Fruit fly (Drosophila melanogaster): ENCODE results near the gene CG32262.

The CG32262 gene

DNA sequence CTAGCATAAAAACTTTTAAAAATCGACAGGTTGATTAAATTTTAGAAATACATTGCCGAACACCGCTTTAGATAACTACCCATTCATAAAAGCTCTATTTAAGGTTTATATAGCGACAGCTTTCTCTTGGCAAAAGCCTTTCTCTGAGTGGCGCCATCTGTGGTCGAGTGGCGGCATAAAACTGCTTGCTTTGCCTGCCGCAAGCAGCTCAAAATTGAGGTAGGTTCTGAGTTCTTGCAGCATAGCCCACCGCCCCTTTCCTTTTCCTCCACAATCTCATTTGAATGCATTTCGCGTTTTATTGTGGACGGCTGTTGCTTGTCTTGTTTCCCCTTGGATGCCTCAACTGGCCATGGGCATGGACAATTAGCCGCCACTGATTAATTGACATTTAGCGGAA lies 42.2 kb downstream of the CG32262 start (continued):
- TF ChIP-seq esg (GFP tag; conservative IDR thresholded peaks at IDR 0.05): no peak
- peak; percentile 62 for TF ChIP-seq slbo (GFP tag; IDR thresholded peaks at IDR 0.05)
- TF ChIP-seq CG18262 (tag; optimal IDR thresholded peaks at IDR 0.05): no peak
- 0 out of 2 replicates have a peak, but pooled peaks have one; percentile 13 for TF ChIP-seq ato (GFP tag; IDR thresholded peaks at IDR 0.05; ENCODE audit: partially characterized antibody)
- peak; percentile 71 for TF ChIP-seq CG2875 (GFP tag; optimal IDR thresholded peaks at IDR 0.05)
- TF ChIP-seq zen (tag; optimal IDR thresholded peaks at IDR 0.05): no peak
- TF ChIP-seq CG30403 (GFP tag; optimal IDR thresholded peaks at IDR 0.05): peak; percentile 47
- TF ChIP-seq fd3F (GFP tag; optimal IDR thresholded peaks at IDR 0.05): peak; percentile 24
- TF ChIP-seq CG9609 (GFP tag; optimal IDR thresholded peaks at IDR 0.05): peak; percentile 59
- TF ChIP-seq CG10431 (GFP tag; optimal IDR thresholded peaks at IDR 0.05): peak; percentile 78
- TF ChIP-seq pho (GFP tag; optimal IDR thresholded peaks at IDR 0.05): peak; percentile 37
- TF ChIP-seq CG11504 (tag; optimal IDR thresholded peaks at IDR 0.05): peak; percentile 14
- no peak for TF ChIP-seq Drgx (GFP tag; IDR thresholded peaks at IDR 0.05)
- peak; percentile 52 for TF ChIP-seq jumu (GFP tag; optimal IDR thresholded peaks at IDR 0.05)
- no peak; the same call in 1 of the 2 replicates for TF ChIP-seq CG32772 (GFP tag; IDR thresholded peaks at IDR 0.05)
- TF ChIP-seq CG13894 (tag; optimal IDR thresholded peaks at IDR 0.05): no peak
- TF ChIP-seq CG10979 (tag; optimal IDR thresholded peaks at IDR 0.05): peak; percentile 14
- TF ChIP-seq Ravus (GFP tag; IDR thresholded peaks at IDR 0.05): no peak
- TF ChIP-seq CG7271 (tag; optimal IDR thresholded peaks at IDR 0.05): no peak
- no peak for TF ChIP-seq Sox100B (GFP tag; optimal IDR thresholded peaks at IDR 0.05)
- peak; percentile 74 for TF ChIP-seq CG32532 (GFP tag; IDR thresholded peaks at IDR 0.05)
- TF ChIP-seq CG18476 (GFP tag; optimal IDR thresholded peaks at IDR 0.05): no peak
- peak; percentile 15 for TF ChIP-seq tin (GFP tag; optimal IDR thresholded peaks at IDR 0.05)
- TF ChIP-seq HmgZ (tag; optimal IDR thresholded peaks at IDR 0.05): peak; percentile 34
- peak; percentile 7 for TF ChIP-seq CG8290 (GFP tag; optimal IDR thresholded peaks at IDR 0.05)
- peak; percentile 34 to 77 for TF ChIP-seq CG8290 (tag; optimal IDR thresholded peaks at IDR 0.05)
- TF ChIP-seq z (GFP tag; IDR thresholded peaks at IDR 0.05): no peak
- no peak for TF ChIP-seq fd96Cb (tag; optimal IDR thresholded peaks at IDR 0.05)
- peak; percentile 61 for TF ChIP-seq CG3163 (GFP tag; optimal IDR thresholded peaks at IDR 0.05)
- no peak for TF ChIP-seq vnd (GFP tag; IDR thresholded peaks at IDR 0.05; ENCODE audit: partially characterized antibody)
- TF ChIP-seq CG4820 (GFP tag; optimal IDR thresholded peaks at IDR 0.05): peak; percentile 23
- peak; percentile 59 for TF ChIP-seq Chrac-16 (GFP tag; optimal IDR thresholded peaks at IDR 0.05)
- peak; percentile 38; the same call in 1 of the 2 replicates for TF ChIP-seq dimm (GFP tag; IDR thresholded peaks at IDR 0.05)
- 0 out of 2 replicates have a peak, but pooled peaks have one; percentile 8 for TF ChIP-seq ro (GFP tag; IDR thresholded peaks at IDR 0.05)
- TF ChIP-seq ttk (GFP tag; IDR thresholded peaks at IDR 0.05): peak; percentile 56
- TF ChIP-seq CG33213 (GFP tag; optimal IDR thresholded peaks at IDR 0.05): peak; percentile 37
- TF ChIP-seq HLH4C (GFP tag; IDR thresholded peaks at IDR 0.05; ENCODE audit: partially characterized antibody): no peak
- no peak for TF ChIP-seq CG1647 (GFP tag; optimal IDR thresholded peaks at IDR 0.05)
- peak; percentile 79 for TF ChIP-seq az2 (GFP tag; optimal IDR thresholded peaks at IDR 0.05)
- TF ChIP-seq CG3065 (GFP tag; optimal IDR thresholded peaks at IDR 0.05): peak; percentile 20
- TF ChIP-seq CG15514 (GFP tag; optimal IDR thresholded peaks at IDR 0.05): peak; percentile 9
- TF ChIP-seq CG17802 (tag; optimal IDR thresholded peaks at IDR 0.05): peak; percentile 52
- TF ChIP-seq Mad (GFP tag; optimal IDR thresholded peaks at IDR 0.05): peak; percentile 70
- no peak for TF ChIP-seq CG7745 (tag; optimal IDR thresholded peaks at IDR 0.05)
- no peak for TF ChIP-seq Bteb2 (GFP tag; optimal IDR thresholded peaks at IDR 0.05)
- no peak for TF ChIP-seq Elba2 (GFP tag; optimal IDR thresholded peaks at IDR 0.05)
- TF ChIP-seq sr (GFP tag; IDR thresholded peaks at IDR 0.05): peak; percentile 37; the same call in 1 of the 3 replicates
- TF ChIP-seq chif (GFP tag; optimal IDR thresholded peaks at IDR 0.05): peak; percentile 65 to 70
- TF ChIP-seq CG7786 (GFP tag; optimal IDR thresholded peaks at IDR 0.05): peak; percentile 46
- no peak for TF ChIP-seq fd64A (GFP tag; optimal IDR thresholded peaks at IDR 0.05)
- 0 out of 2 replicates have a peak, but pooled peaks have one; percentile 32 for TF ChIP-seq Rx (GFP tag; IDR thresholded peaks at IDR 0.05)
